Fruit fly (Drosophila melanogaster) S2 (cell line): ENCODE results near the gene Drgx.

Source experiments
- CG8478 ChIP-seq: fragments of >200 bp; optimal IDR thresholded peaks from 2 replicates; lab custom pipeline; 2018
- CTCF ChIP-seq, 2 experiments: fragments of >200 bp; optimal IDR thresholded peaks; 2 replicates each; lab custom pipeline; 2018

DNA sequence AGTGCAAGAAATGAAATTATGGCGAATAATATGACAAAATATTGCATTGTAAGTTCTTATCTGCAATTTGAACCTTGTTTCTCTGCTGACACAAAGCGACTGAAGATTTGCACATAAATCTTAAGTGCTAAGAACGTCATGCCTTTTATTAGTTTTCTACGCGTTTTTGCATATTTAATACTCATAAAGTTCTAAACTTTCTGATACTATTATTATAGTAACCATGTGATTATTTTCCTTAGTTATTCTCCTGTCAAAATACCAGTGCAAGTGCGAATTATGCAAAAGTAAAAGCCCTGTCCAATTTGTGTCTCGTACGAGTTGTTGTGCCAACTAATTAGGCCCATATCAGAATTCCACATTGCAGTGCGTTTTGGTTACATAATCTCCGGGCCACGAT is 7.9 kb downstream of the Drgx start, which contains the start of gene Sfp24Bc:
- no peak for TF ChIP-seq CG8478 (lab: Kevin White, UChicago)
- no peak for TF ChIP-seq CTCF (optimal IDR thresholded peaks at IDR 0.05; lab: Kevin White, UChicago)
